Worm (Caenorhabditis elegans) whole organism, L1 larva: ENCODE data around the gene F10A3.11.

Experiments
- C34B4.2 ChIP-seq: sonication (generic microtip); optimal IDR thresholded peaks from 2 replicates; lab custom pipeline; 2017; ENCODE audit warnings: mild to moderate bottlenecking, missing genetic modification characterization, missing compliant biosample characterization
- F16B12.6 ChIP-seq: fragments of 150-350 bp; optimal IDR thresholded peaks from 2 replicates; lab custom pipeline; 2014; ENCODE audit warnings: missing biosample characterization, missing genetic modification characterization
- aly-2 ChIP-seq: fragments of 150-350 bp; optimal IDR thresholded peaks from 2 replicates; lab custom pipeline; 2014; ENCODE audit warnings: missing biosample characterization, missing genetic modification characterization
- ceh-88 ChIP-seq: fragments of 200-800 bp; sonication (Bioruptor generic); IDR thresholded peaks from 2 replicates; pipeline ENCODE4 v1.3.6; 2022; ENCODE audit warnings: missing genetic modification characterization, missing compliant biosample characterization
- efl-1 ChIP-seq, 4 experiments: fragments of 150-350 bp; optimal IDR thresholded peaks in 3 of 4; peaks in 1 of 4; 1 replicate in 1 of 4; 2 replicates in 3 of 4; lab custom pipeline; 2014; ENCODE audit warnings: missing biosample characterization in 2 of 4, missing genetic modification characterization in 2 of 4, missing genetic modification reagents in 2 of 4
- elt-2 ChIP-seq: sonication (generic microtip); optimal IDR thresholded peaks from 2 replicates; lab custom pipeline; 2016; ENCODE audit warnings: missing genetic modification characterization, mild to moderate bottlenecking, inconsistent platforms, missing compliant biosample characterization, missing genetic modification reagents
- ets-5 ChIP-seq: fragments of 200-800 bp; sonication (Bioruptor generic); IDR thresholded peaks from 2 replicates; pipeline ENCODE4 v1.3.6; 2022; ENCODE audit warnings: missing genetic modification characterization, missing compliant biosample characterization
- hlh-17 ChIP-seq: fragments of 200-800 bp; sonication (Bioruptor generic); optimal IDR thresholded peaks from 2 replicates; lab custom pipeline; 2018; ENCODE audit warnings: missing genetic modification characterization, mild to moderate bottlenecking, missing compliant biosample characterization, moderate library complexity, borderline replicate concordance
- lin-14 ChIP-seq: fragments of 200-800 bp; sonication (Bioruptor generic); optimal IDR thresholded peaks from 2 replicates; lab custom pipeline; 2018; ENCODE audit warnings: mild to moderate bottlenecking, missing genetic modification characterization, moderate library complexity, missing compliant biosample characterization
- lin-15B ChIP-seq: fragments of 150-350 bp; sonication (generic microtip); optimal IDR thresholded peaks from 3 replicates; lab custom pipeline; 2014; ENCODE audit warnings: missing biosample characterization, missing genetic modification characterization
- mab-9 ChIP-seq: fragments of 200-800 bp; sonication (Bioruptor generic); IDR thresholded peaks from 2 replicates; pipeline ENCODE4 v1.3.6; 2022; ENCODE audit warnings: missing genetic modification reagents, missing genetic modification characterization, missing compliant biosample characterization
- mdl-1 ChIP-seq, 2 experiments: fragments of 150-350 bp; optimal IDR thresholded peaks; 2 replicates each; lab custom pipeline; 2014 to 2017; ENCODE audit warnings: missing biosample characterization in 2 of 2, missing genetic modification characterization in 2 of 2, inconsistent platforms in 1 of 2
- nhr-12 ChIP-seq: sonication (generic microtip); optimal IDR thresholded peaks from 2 replicates; lab custom pipeline; 2017; ENCODE audit warnings: missing biosample characterization, missing genetic modification characterization
- nhr-20 ChIP-seq: sonication (generic microtip); optimal IDR thresholded peaks from 2 replicates; lab custom pipeline; 2016; ENCODE audit warnings: mild to moderate bottlenecking, missing genetic modification characterization, missing compliant biosample characterization
- nhr-237 ChIP-seq: fragments of 150-350 bp; optimal IDR thresholded peaks from 2 replicates; lab custom pipeline; 2014; ENCODE audit warnings: missing biosample characterization, missing genetic modification characterization
- nhr-28 ChIP-seq: fragments of 150-350 bp; optimal IDR thresholded peaks from 2 replicates; lab custom pipeline; 2014; ENCODE audit warnings: missing biosample characterization, missing genetic modification characterization
- nhr-47 ChIP-seq: sonication (generic microtip); optimal IDR thresholded peaks from 2 replicates; lab custom pipeline; 2016; ENCODE audit warnings: mild to moderate bottlenecking, missing genetic modification characterization, moderate library complexity, missing compliant biosample characterization
- nhr-76 ChIP-seq: sonication (generic microtip); optimal IDR thresholded peaks from 2 replicates; lab custom pipeline; 2017; ENCODE audit warnings: missing biosample characterization, missing genetic modification characterization
- nhr-77 ChIP-seq: fragments of 150-350 bp; optimal IDR thresholded peaks from 2 replicates; lab custom pipeline; 2014; ENCODE audit warnings: missing biosample characterization, missing genetic modification characterization
- nhr-84 ChIP-seq: sonication (generic microtip); optimal IDR thresholded peaks from 2 replicates; lab custom pipeline; 2017; ENCODE audit warnings: missing biosample characterization, missing genetic modification characterization
- nhr-85 ChIP-seq: sonication (generic microtip); peaks from one replicate; lab custom pipeline; 2016; ENCODE audit warnings: missing genetic modification characterization, inconsistent platforms, missing compliant biosample characterization
- pax-3 ChIP-seq: fragments of 200-800 bp; sonication (Bioruptor generic); optimal IDR thresholded peaks from 2 replicates; lab custom pipeline; 2018; ENCODE audit warnings: mild to moderate bottlenecking, missing genetic modification characterization, moderate library complexity, missing compliant biosample characterization
- snpc-4 ChIP-seq: fragments of 150-350 bp; optimal IDR thresholded peaks from 2 replicates; lab custom pipeline; 2014; ENCODE audit warnings: missing biosample characterization, missing genetic modification characterization
- swsn-7 ChIP-seq: sonication (generic microtip); optimal IDR thresholded peaks from 2 replicates; lab custom pipeline; 2016; ENCODE audit warnings: missing genetic modification characterization, missing compliant biosample characterization
- tbx-2 ChIP-seq: sonication (generic microtip); optimal IDR thresholded peaks from 2 replicates; lab custom pipeline; 2016; ENCODE audit warnings: missing genetic modification characterization, missing compliant biosample characterization
- unc-130 ChIP-seq: fragments of 150-350 bp; optimal IDR thresholded peaks from 2 replicates; lab custom pipeline; 2017; ENCODE audit warnings: missing biosample characterization, missing genetic modification characterization, inconsistent platforms
- unc-62 ChIP-seq: fragments of 150-350 bp; optimal IDR thresholded peaks from 2 replicates; lab custom pipeline; 2014; ENCODE audit warnings: missing biosample characterization, missing genetic modification reagents, missing genetic modification characterization
- unc-86 ChIP-seq: sonication (generic microtip); optimal IDR thresholded peaks from 2 replicates; lab custom pipeline; 2016; ENCODE audit warnings: missing genetic modification characterization, missing compliant biosample characterization
- zip-4 ChIP-seq: fragments of 200-800 bp; sonication (Bioruptor generic); optimal IDR thresholded peaks from 2 replicates; lab custom pipeline; 2018; ENCODE audit warnings: mild to moderate bottlenecking, missing genetic modification characterization, moderate library complexity, missing compliant biosample characterization
- ztf-11 ChIP-seq, 2 experiments: sonication (generic microtip); optimal IDR thresholded peaks; 2 replicates each; lab custom pipeline; 2016 to 2017; ENCODE audit warnings: missing genetic modification characterization in 2 of 2, missing biosample characterization in 1 of 2, missing compliant biosample characterization in 1 of 2

Gene F10A3.11

ce11 chrV:16120499-16120898, 42.0 kb upstream of the F10A3.11 start:
- TF ChIP-seq zip-4 (GFP tag; lab: Kevin White, UChicago) (peak; percentile 82), ceh-88 (GFP tag; lab: Robert Waterston, UW) (no peak)

- no peak for TF ChIP-seq swsn-7 (tag; lab: Kevin White, UChicago)
- peak; percentile 60 for TF ChIP-seq nhr-85 (tag; lab: Kevin White, UChicago)
- no peak for TF ChIP-seq pax-3 (tag; lab: Kevin White, UChicago)
- TF ChIP-seq lin-14 (GFP tag; lab: Kevin White, UChicago) = no peak
- peak; percentile 50 for TF ChIP-seq elt-2 (tag; lab: Kevin White, UChicago)
- no peak for TF ChIP-seq unc-130 (tag; lab: Kevin White, UChicago)
- no peak for TF ChIP-seq unc-62 (GFP tag; lab: Kevin White, UChicago)
- no peak for TF ChIP-seq unc-86
- TF ChIP-seq nhr-76 (tag; lab: Kevin White, UChicago) = no peak
- no peak for TF ChIP-seq tbx-2 (tag; lab: Kevin White, UChicago)
Observed at ce11 chrV:16120922-16121321, 41.6 kb upstream of the F10A3.11 start, which contains the start of gene skr-3. TSS of gene skr-3 (plus strand) at chrV:16121084.

ce11 chrV:16121451-16121850, 41.0 kb upstream of the F10A3.11 start:
- TF ChIP-seq tbx-2 (tag; lab: Kevin White, UChicago) = no peak
- TF ChIP-seq efl-1 (optimal IDR thresholded peaks at IDR 0.05; lab: Kevin White, UChicago) = no peak
- TF ChIP-seq efl-1 (GFP tag; optimal IDR thresholded peaks at IDR 0.05 in 1 of 2; lab: Kevin White, UChicago) = peak in 1 of 2 experiments; percentile 22
- no peak for TF ChIP-seq lin-15B (tag; lab: Kevin White, UChicago)

- TF ChIP-seq lin-14 (GFP tag; lab: Kevin White, UChicago) (no peak), nhr-47 (tag; lab: Kevin White, UChicago) (no peak), zip-4 (GFP tag; lab: Kevin White, UChicago) (no peak), pax-3 (tag; lab: Kevin White, UChicago) (no peak), nhr-77 (tag; lab: Kevin White, UChicago) (no peak), snpc-4 (no peak), mab-9 (GFP tag; lab: Robert Waterston, UW) (no peak), unc-130 (tag; lab: Kevin White, UChicago) (no peak), nhr-84 (tag; lab: Kevin White, UChicago) (no peak), nhr-20 (no peak), nhr-12 (tag; lab: Kevin White, UChicago) (no peak), unc-62 (GFP tag; lab: Kevin White, UChicago) (no peak)
Observed at ce11 chrV:16124739-16125138, 37.7 kb upstream of the F10A3.11 start, which contains the start of gene nhr-111. TSS of gene nhr-111 (minus strand) at chrV:16124839.

ce11 chrV:16127401-16127800, 35.1 kb upstream of the F10A3.11 start, which contains the start of gene fbxa-143:
TSS of gene fbxa-143 (minus strand) at chrV:16127501.
- TF ChIP-seq efl-1 (optimal IDR thresholded peaks at IDR 0.05; lab: Kevin White, UChicago) (no peak), efl-1 (GFP tag; optimal IDR thresholded peaks at IDR 0.05 in 1 of 2; lab: Kevin White, UChicago) (peak in 1 of 2 experiments; percentile 6), F16B12.6 (no peak)

- TF ChIP-seq ztf-11 (tag; optimal IDR thresholded peaks at IDR 0.05; lab: Kevin White, UChicago) (no peak), elt-2 (tag; lab: Kevin White, UChicago) (peak; percentile 20)
- TF ChIP-seq, all 84 proteins: peak for 1
Observed at ce11 chrV:16129116-16129515, 33.4 kb upstream of the F10A3.11 start.

- TF ChIP-seq nhr-12 (tag; lab: Kevin White, UChicago) (no peak), C34B4.2 (tag; lab: Kevin White, UChicago) (no peak), ets-5 (no peak), lin-14 (GFP tag; lab: Kevin White, UChicago) (no peak), mdl-1 (tag; optimal IDR thresholded peaks at IDR 0.05; lab: Kevin White, UChicago) (no peak), pax-3 (tag; lab: Kevin White, UChicago) (no peak), nhr-28 (tag; lab: Kevin White, UChicago) (no peak), nhr-237 (no peak), hlh-17 (GFP tag; lab: Kevin White, UChicago) (no peak), aly-2 (no peak)
Observed at ce11 chrV:16131249-16131648, 31.2 kb upstream of the F10A3.11 start, which contains the start of gene fbxa-142. TSS of gene fbxa-142 (minus strand) at chrV:16131349.
